Worm (Caenorhabditis elegans) whole organism, mixed stage, embryonic: ENCODE results near the gene C01G12.7.

Source experiments
- M03D4.4 ChIP-seq: sonication (generic microtip); optimal IDR thresholded peaks from 2 replicates; lab custom pipeline; 2017; ENCODE audit warnings: mild to moderate bottlenecking, missing genetic modification characterization, missing compliant biosample characterization
- bed-3 ChIP-seq: fragments of 200-800 bp; sonication (Bioruptor generic); optimal IDR thresholded peaks from 3 replicates; lab custom pipeline; 2018; ENCODE audit warnings: mild to moderate bottlenecking, missing genetic modification characterization, moderate library complexity, missing compliant biosample characterization
- blmp-1 ChIP-seq: fragments of 150-350 bp; optimal IDR thresholded peaks from 2 replicates; lab custom pipeline; 2014; ENCODE audit warnings: missing biosample characterization, missing genetic modification characterization
- ceh-39 ChIP-seq: fragments of 150-350 bp; optimal IDR thresholded peaks from 2 replicates; lab custom pipeline; 2014; ENCODE audit warnings: missing biosample characterization, missing genetic modification characterization
- ceh-43 ChIP-seq: fragments of 200-800 bp; sonication (Bioruptor generic); optimal IDR thresholded peaks from 2 replicates; lab custom pipeline; 2018; ENCODE audit warnings: mild to moderate bottlenecking, missing genetic modification characterization, moderate library complexity, missing compliant biosample characterization
- ceh-83 ChIP-seq: fragments of 200-800 bp; sonication (Bioruptor generic); optimal IDR thresholded peaks from 2 replicates; lab custom pipeline; 2018; ENCODE audit warnings: mild to moderate bottlenecking, missing genetic modification characterization, missing compliant biosample characterization
- ces-1 ChIP-seq: fragments of 150-350 bp; optimal IDR thresholded peaks from 2 replicates; lab custom pipeline; 2014; ENCODE audit warnings: missing biosample characterization, missing genetic modification reagents, missing genetic modification characterization
- cnd-1 ChIP-seq: fragments of 200-800 bp; sonication (Bioruptor generic); optimal IDR thresholded peaks from 2 replicates; lab custom pipeline; 2018; ENCODE audit warnings: mild to moderate bottlenecking, missing genetic modification characterization, missing compliant biosample characterization
- drap-1 ChIP-seq: fragments of 200-800 bp; sonication (Bioruptor generic); optimal IDR thresholded peaks from 3 replicates; lab custom pipeline; 2018; ENCODE audit warnings: mild to moderate bottlenecking, missing genetic modification characterization, missing compliant biosample characterization
- elt-1 ChIP-seq: sonication (generic microtip); optimal IDR thresholded peaks from 2 replicates; lab custom pipeline; 2017; ENCODE audit warnings: missing genetic modification characterization, mild to moderate bottlenecking, missing compliant biosample characterization, antibody characterized with exemption, moderate library complexity, borderline replicate concordance; ENCODE audit not compliant: insufficient read depth
- elt-3 ChIP-seq: fragments of 150-350 bp; optimal IDR thresholded peaks from 2 replicates; lab custom pipeline; 2014; ENCODE audit warnings: missing biosample characterization, missing genetic modification characterization
- flh-1 ChIP-seq: fragments of 200-800 bp; sonication (Bioruptor generic); optimal IDR thresholded peaks from 2 replicates; lab custom pipeline; 2018; ENCODE audit warnings: mild to moderate bottlenecking, missing genetic modification characterization, moderate library complexity, missing compliant biosample characterization
- ham-2 ChIP-seq: fragments of 200-800 bp; sonication (Bioruptor generic); optimal IDR thresholded peaks from 2 replicates; lab custom pipeline; 2018; ENCODE audit warnings: mild to moderate bottlenecking, missing genetic modification characterization, missing compliant biosample characterization
- hlh-1 ChIP-seq: fragments of 150-350 bp; optimal IDR thresholded peaks from 2 replicates; lab custom pipeline; 2014; ENCODE audit warnings: missing biosample characterization, missing genetic modification reagents, missing genetic modification characterization
- lin-13 ChIP-seq: fragments of 150-350 bp; optimal IDR thresholded peaks from 2 replicates; lab custom pipeline; 2014; ENCODE audit warnings: missing biosample characterization, missing genetic modification characterization
- lin-32 ChIP-seq: fragments of 200-800 bp; sonication (Bioruptor generic); optimal IDR thresholded peaks from 2 replicates; lab custom pipeline; 2018; ENCODE audit warnings: mild to moderate bottlenecking, missing genetic modification characterization, missing compliant biosample characterization
- lsy-2 ChIP-seq: fragments of 150-350 bp; optimal IDR thresholded peaks from 2 replicates; lab custom pipeline; 2014; ENCODE audit warnings: missing biosample characterization, missing genetic modification characterization
- mab-5 ChIP-seq: fragments of 150-350 bp; optimal IDR thresholded peaks from 2 replicates; lab custom pipeline; 2014; ENCODE audit warnings: missing biosample characterization, missing genetic modification characterization
- mep-1 ChIP-seq: fragments of 150-350 bp; optimal IDR thresholded peaks from 2 replicates; lab custom pipeline; 2017; ENCODE audit warnings: missing biosample characterization, missing genetic modification reagents, missing genetic modification characterization, inconsistent platforms
- mls-2 ChIP-seq: sonication (generic microtip); optimal IDR thresholded peaks from 2 replicates; lab custom pipeline; 2016; ENCODE audit warnings: mild to moderate bottlenecking, missing genetic modification characterization, moderate library complexity, missing compliant biosample characterization
- nhr-12 ChIP-seq: fragments of 150-350 bp; optimal IDR thresholded peaks from 2 replicates; lab custom pipeline; 2014; ENCODE audit warnings: missing biosample characterization, missing genetic modification characterization
- nhr-2 ChIP-seq: fragments of 150-350 bp; optimal IDR thresholded peaks from 2 replicates; lab custom pipeline; 2014; ENCODE audit warnings: missing biosample characterization, missing genetic modification characterization
- nhr-237 ChIP-seq: fragments of 150-350 bp; optimal IDR thresholded peaks from 2 replicates; lab custom pipeline; 2014; ENCODE audit warnings: missing biosample characterization, missing genetic modification characterization
- nhr-28 ChIP-seq: fragments of 150-350 bp; optimal IDR thresholded peaks from 2 replicates; lab custom pipeline; 2014; ENCODE audit warnings: missing biosample characterization, missing genetic modification characterization
- nhr-76 ChIP-seq: sonication (generic microtip); optimal IDR thresholded peaks from 2 replicates; lab custom pipeline; 2017; ENCODE audit warnings: missing biosample characterization, missing genetic modification characterization
- pha-4 ChIP-seq: fragments of 150-350 bp; optimal IDR thresholded peaks from 2 replicates; lab custom pipeline; 2018; ENCODE audit warnings: missing biosample characterization, missing genetic modification reagents, missing genetic modification characterization
- sem-2 ChIP-seq: fragments of 200-800 bp; sonication (Bioruptor generic); optimal IDR thresholded peaks from 2 replicates; lab custom pipeline; 2018; ENCODE audit warnings: mild to moderate bottlenecking, missing genetic modification characterization, missing compliant biosample characterization
- snpc-4 ChIP-seq: fragments of 150-350 bp; optimal IDR thresholded peaks from 2 replicates; lab custom pipeline; 2014; ENCODE audit warnings: missing biosample characterization, missing genetic modification characterization
- sptf-1 ChIP-seq: sonication (generic microtip); optimal IDR thresholded peaks from 2 replicates; lab custom pipeline; 2017; ENCODE audit warnings: mild to moderate bottlenecking, missing genetic modification characterization, moderate library complexity, missing compliant biosample characterization
- unc-120 ChIP-seq: sonication (generic microtip); optimal IDR thresholded peaks from 2 replicates; lab custom pipeline; 2017; ENCODE audit warnings: missing genetic modification characterization, missing compliant biosample characterization; ENCODE audit not compliant: poor library complexity, severe bottlenecking
- unc-39 ChIP-seq: fragments of 150-350 bp; optimal IDR thresholded peaks from 2 replicates; lab custom pipeline; 2014; ENCODE audit warnings: missing biosample characterization, missing genetic modification characterization
- unc-62 ChIP-seq: fragments of 150-350 bp; optimal IDR thresholded peaks from 2 replicates; lab custom pipeline; 2014; ENCODE audit warnings: missing biosample characterization, missing genetic modification reagents, missing genetic modification characterization
- zip-8 ChIP-seq: fragments of 150-350 bp; optimal IDR thresholded peaks from 2 replicates; lab custom pipeline; 2014; ENCODE audit warnings: missing biosample characterization, missing genetic modification characterization
- ztf-11 ChIP-seq: fragments of 150-350 bp; optimal IDR thresholded peaks from 2 replicates; lab custom pipeline; 2014; ENCODE audit warnings: missing biosample characterization, missing genetic modification characterization

Gene C01G12.7

ce11 chrII:14591699-14592098 is at the start of gene C01G12.7:
C01G12.7 (minus strand) TSS chrII:14591893.
- TF ChIP-seq nhr-76 (tag; lab: Kevin White, UChicago), result no peak
- no peak for TF ChIP-seq lin-32 (GFP tag; lab: Kevin White, UChicago)
- TF ChIP-seq pha-4 (tag; lab: Kevin White, UChicago), result no peak
- no peak for TF ChIP-seq unc-120
- no peak for TF ChIP-seq unc-39 (tag; lab: Kevin White, UChicago)
- no peak for TF ChIP-seq unc-62 (GFP tag; lab: Kevin White, UChicago)
- TF ChIP-seq nhr-237 (tag; lab: Kevin White, UChicago), result no peak
- no peak for TF ChIP-seq lin-13
- TF ChIP-seq lsy-2, result no peak
- TF ChIP-seq zip-8, result no peak
- no peak for TF ChIP-seq blmp-1 (tag; lab: Kevin White, UChicago)
- TF ChIP-seq M03D4.4 (tag; lab: Kevin White, UChicago), result no peak
- TF ChIP-seq elt-3 (tag; lab: Kevin White, UChicago), result no peak
- TF ChIP-seq ham-2 (GFP tag; lab: Kevin White, UChicago), result no peak
- TF ChIP-seq sem-2 (GFP tag; lab: Kevin White, UChicago), result no peak
- no peak for TF ChIP-seq mep-1

ce11 chrII:14636737-14637136 is 45.0 kb upstream of the C01G12.7 start, which contains the start of gene sre-13:
sre-13 (minus strand) TSS chrII:14636837.
- TF ChIP-seq sptf-1 (tag; lab: Kevin White, UChicago), result no peak
- no peak for TF ChIP-seq snpc-4 (tag; lab: Kevin White, UChicago)
- TF ChIP-seq nhr-28 (tag; lab: Kevin White, UChicago), result no peak
- TF ChIP-seq elt-3 (tag; lab: Kevin White, UChicago), result no peak
- no peak for TF ChIP-seq unc-39 (tag; lab: Kevin White, UChicago)
- TF ChIP-seq nhr-76 (tag; lab: Kevin White, UChicago), result no peak
- no peak for TF ChIP-seq ceh-83 (GFP tag; lab: Kevin White, UChicago)
- TF ChIP-seq lin-32 (GFP tag; lab: Kevin White, UChicago), result no peak
- TF ChIP-seq M03D4.4 (tag; lab: Kevin White, UChicago), result no peak
- no peak for TF ChIP-seq drap-1 (GFP tag; lab: Kevin White, UChicago)

ce11 chrII:14635895-14636294 is 44.2 kb upstream of the C01G12.7 start:
- peak; percentile 8 for TF ChIP-seq cnd-1 (tag; lab: Kevin White, UChicago)

ce11 chrII:14635179-14635578 is 43.5 kb upstream of the C01G12.7 start:
- no peak for TF ChIP-seq nhr-12 (tag; lab: Kevin White, UChicago)
- TF ChIP-seq cnd-1 (tag; lab: Kevin White, UChicago), result peak; percentile 52
- peak; percentile 6 for TF ChIP-seq nhr-28 (tag; lab: Kevin White, UChicago)
- no peak for TF ChIP-seq lin-13
- TF ChIP-seq mep-1, result peak; percentile 4
- TF ChIP-seq bed-3 (GFP tag; lab: Kevin White, UChicago), result peak; percentile 21
- no peak for TF ChIP-seq ztf-11 (tag; lab: Kevin White, UChicago)
- peak; percentile 67 for TF ChIP-seq unc-120
- no peak for TF ChIP-seq mab-5 (tag; lab: Kevin White, UChicago)
- no peak for TF ChIP-seq nhr-76 (tag; lab: Kevin White, UChicago)
- no peak for TF ChIP-seq lsy-2
- TF ChIP-seq lin-32 (GFP tag; lab: Kevin White, UChicago), result peak; percentile 70
- TF ChIP-seq mls-2 (tag; lab: Kevin White, UChicago), result peak; percentile 70
- TF ChIP-seq sem-2 (GFP tag; lab: Kevin White, UChicago), result peak; percentile 58
- no peak for TF ChIP-seq elt-3 (tag; lab: Kevin White, UChicago)
- TF ChIP-seq blmp-1 (tag; lab: Kevin White, UChicago), result no peak
- TF ChIP-seq flh-1 (GFP tag; lab: Kevin White, UChicago), result peak; percentile 7
- peak; percentile 45 for TF ChIP-seq ceh-83 (GFP tag; lab: Kevin White, UChicago)
- peak; percentile 86 for TF ChIP-seq sptf-1 (tag; lab: Kevin White, UChicago)
- TF ChIP-seq zip-8, result no peak
- TF ChIP-seq M03D4.4 (tag; lab: Kevin White, UChicago), result peak; percentile 68
- TF ChIP-seq unc-62 (GFP tag; lab: Kevin White, UChicago), result no peak
- TF ChIP-seq hlh-1 (tag; lab: Kevin White, UChicago), result no peak
- no peak for TF ChIP-seq nhr-2
- peak; percentile 48 for TF ChIP-seq ceh-43 (GFP tag; lab: Kevin White, UChicago)
- TF ChIP-seq pha-4 (tag; lab: Kevin White, UChicago), result no peak
- TF ChIP-seq drap-1 (GFP tag; lab: Kevin White, UChicago), result peak; percentile 79

ce11 chrII:14634042-14634441 is 42.3 kb upstream of the C01G12.7 start:
- TF ChIP-seq ceh-43 (GFP tag; lab: Kevin White, UChicago) (no peak), nhr-12 (tag; lab: Kevin White, UChicago) (no peak), zip-8 (no peak), M03D4.4 (tag; lab: Kevin White, UChicago) (no peak), ces-1 (GFP tag; lab: Kevin White, UChicago) (no peak), lin-13 (no peak), bed-3 (GFP tag; lab: Kevin White, UChicago) (no peak), sem-2 (GFP tag; lab: Kevin White, UChicago) (no peak), ceh-39 (no peak), nhr-237 (tag; lab: Kevin White, UChicago) (no peak), pha-4 (tag; lab: Kevin White, UChicago) (no peak), nhr-76 (tag; lab: Kevin White, UChicago) (no peak), cnd-1 (tag; lab: Kevin White, UChicago) (no peak), mep-1 (no peak), elt-1 (tag; lab: Kevin White, UChicago) (no peak)
